Fruit fly (Drosophila melanogaster): ENCODE results near the gene puf.

Gene puf

DNA sequence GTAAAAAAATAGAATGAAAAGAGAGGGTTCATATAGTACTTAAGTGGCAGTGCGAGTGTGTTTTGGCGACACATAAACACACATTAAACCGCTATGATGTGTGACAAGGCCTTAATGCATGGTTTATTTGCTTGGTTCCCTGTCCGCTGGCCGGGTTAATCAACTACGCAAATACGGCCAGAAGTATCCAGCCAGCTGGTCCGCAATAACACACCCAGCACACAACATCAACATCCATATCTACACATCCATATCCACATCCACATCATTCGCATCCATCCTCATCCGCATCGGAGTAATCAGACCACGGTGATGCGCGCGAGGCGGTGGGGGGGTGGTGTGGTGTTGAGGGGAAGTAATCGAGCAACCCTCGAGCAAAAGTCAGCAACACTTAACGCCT lies 43.0 kb downstream of the puf start:
- TF ChIP-seq jim (GFP tag; optimal IDR thresholded peaks at IDR 0.05) (no peak), woc (GFP tag; optimal IDR thresholded peaks at IDR 0.05) (no peak), usp (GFP tag; optimal IDR thresholded peaks at IDR 0.05) (no peak), GATAd (GFP tag; optimal IDR thresholded peaks at IDR 0.05) (no peak), foxo (GFP tag; optimal IDR thresholded peaks at IDR 0.05) (no peak), Myc (optimal IDR thresholded peaks at IDR 0.05) (no peak), sage (GFP tag; optimal IDR thresholded peaks at IDR 0.05) (no peak), Vsx2 (GFP tag; optimal IDR thresholded peaks at IDR 0.05; ENCODE audit: partially characterized antibody) (no peak), Jra (GFP tag; optimal IDR thresholded peaks at IDR 0.05) (no peak), pan (optimal IDR thresholded peaks at IDR 0.05) (no peak), psq (GFP tag; optimal IDR thresholded peaks at IDR 0.05) (no peak), Dfd (GFP tag; optimal IDR thresholded peaks at IDR 0.05) (no peak), brk (GFP tag; optimal IDR thresholded peaks at IDR 0.05) (no peak), Abd-B (GFP tag; optimal IDR thresholded peaks at IDR 0.05) (no peak), Sp1 (GFP tag; optimal IDR thresholded peaks at IDR 0.05) (peak; percentile 10), Rel (GFP tag; optimal IDR thresholded peaks at IDR 0.05) (no peak), Rel (tag; optimal IDR thresholded peaks at IDR 0.05) (peak; percentile 40), h (GFP tag; optimal IDR thresholded peaks at IDR 0.05) (peak; percentile 33), sv (GFP tag; optimal IDR thresholded peaks at IDR 0.05) (no peak), dl (GFP tag; optimal IDR thresholded peaks at IDR 0.05; ENCODE audit: insufficient read depth in 1 of 2, partially characterized antibody in 2 of 2) (no peak)

DNA sequence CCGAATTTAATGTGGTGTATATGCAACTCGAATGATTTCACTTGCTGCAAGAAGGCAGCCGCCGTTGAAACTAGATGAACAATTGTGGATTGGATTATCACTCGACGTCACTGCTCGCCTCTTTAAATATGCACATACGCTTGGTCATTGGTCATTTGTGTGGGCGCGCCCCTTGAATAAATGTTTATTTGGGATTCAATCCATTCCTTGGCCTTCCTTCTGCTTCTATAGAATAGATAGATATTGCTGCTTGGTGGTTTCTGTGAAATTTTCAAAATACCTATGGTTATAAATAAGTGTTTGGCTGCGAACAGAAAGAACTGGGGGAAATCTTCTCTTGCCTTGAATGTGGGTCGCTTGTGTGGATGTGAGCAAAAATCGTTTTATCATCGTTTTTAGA lies 45.7 kb downstream of the puf start:
- TF ChIP-seq sv (GFP tag; optimal IDR thresholded peaks at IDR 0.05) (no peak), Mio (GFP tag; optimal IDR thresholded peaks at IDR 0.05) (no peak), HLH106 (tag; optimal IDR thresholded peaks at IDR 0.05) (no peak), CrebA (GFP tag; optimal IDR thresholded peaks at IDR 0.05; ENCODE audit: borderline replicate concordance) (no peak), brk (GFP tag; optimal IDR thresholded peaks at IDR 0.05) (no peak), lola (GFP tag; optimal IDR thresholded peaks at IDR 0.05) (no peak), OdsH (GFP tag; optimal IDR thresholded peaks at IDR 0.05) (no peak), CG32264 (GFP tag; optimal IDR thresholded peaks at IDR 0.05) (no peak), dl (GFP tag; optimal IDR thresholded peaks at IDR 0.05; ENCODE audit: insufficient read depth in 1 of 2, partially characterized antibody in 2 of 2) (no peak), Abd-B (GFP tag; optimal IDR thresholded peaks at IDR 0.05) (no peak), foxo (GFP tag; optimal IDR thresholded peaks at IDR 0.05) (no peak), Myc (optimal IDR thresholded peaks at IDR 0.05) (no peak), rgr (GFP tag; optimal IDR thresholded peaks at IDR 0.05) (no peak), CG9705 (GFP tag; optimal IDR thresholded peaks at IDR 0.05) (no peak), dmrt93B (GFP tag; optimal IDR thresholded peaks at IDR 0.05) (no peak), Vsx2 (GFP tag; optimal IDR thresholded peaks at IDR 0.05; ENCODE audit: partially characterized antibody) (no peak)

DNA sequence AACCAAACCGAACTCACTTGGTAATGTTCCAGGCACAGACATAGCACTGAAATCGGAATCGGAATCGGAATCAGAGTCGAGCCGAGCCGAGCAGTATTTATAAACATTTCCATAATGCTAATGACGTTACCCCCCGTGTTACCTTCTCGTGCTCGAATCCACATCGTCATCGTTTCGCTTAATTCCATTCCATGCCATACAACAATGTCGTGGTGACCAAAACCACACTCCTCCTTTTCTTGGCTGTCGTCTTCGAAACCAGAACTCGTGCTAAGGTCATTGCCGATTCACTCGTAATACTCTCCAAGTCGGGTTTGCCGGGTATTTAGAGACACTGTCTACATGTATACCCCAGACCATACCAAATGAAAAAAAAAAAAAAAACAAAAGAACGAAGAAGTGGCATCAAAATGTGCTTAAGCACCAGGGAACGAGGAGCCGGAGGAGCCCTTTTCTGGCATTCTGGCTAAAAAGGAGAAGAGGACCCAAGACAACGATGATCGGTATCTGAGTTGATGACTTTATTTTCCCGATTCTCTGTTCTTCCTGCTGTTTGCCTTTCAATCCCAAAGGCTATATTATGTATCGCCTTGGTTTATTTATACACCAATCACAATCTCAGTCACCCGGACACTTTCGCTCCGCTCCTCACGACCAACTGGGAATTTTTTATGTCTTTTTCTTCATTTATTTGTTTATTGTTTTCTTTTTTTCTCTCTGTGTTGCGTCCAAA lies 46.3 kb downstream of the puf start:
- TF ChIP-seq woc (GFP tag; optimal IDR thresholded peaks at IDR 0.05) (peak; percentile 51), Mio (GFP tag; optimal IDR thresholded peaks at IDR 0.05) (no peak), brk (GFP tag; optimal IDR thresholded peaks at IDR 0.05) (peak; percentile 77), ey (GFP tag; optimal IDR thresholded peaks at IDR 0.05) (peak; percentile 30), Dfd (GFP tag; optimal IDR thresholded peaks at IDR 0.05) (no peak), dsf (GFP tag; optimal IDR thresholded peaks at IDR 0.05; ENCODE audit: borderline replicate concordance) (no peak), pan (optimal IDR thresholded peaks at IDR 0.05) (no peak), OdsH (GFP tag; optimal IDR thresholded peaks at IDR 0.05) (peak; percentile 29), Hnf4 (GFP tag; optimal IDR thresholded peaks at IDR 0.05) (peak; percentile 20), rgr (GFP tag; optimal IDR thresholded peaks at IDR 0.05) (peak; percentile 4), fru (GFP tag; optimal IDR thresholded peaks at IDR 0.05) (peak; percentile 60), dmrt93B (GFP tag; optimal IDR thresholded peaks at IDR 0.05) (no peak), foxo (GFP tag; optimal IDR thresholded peaks at IDR 0.05) (peak in 1 of 2 experiments; percentile 1), h (GFP tag; optimal IDR thresholded peaks at IDR 0.05) (peak; percentile 19), Vsx2 (GFP tag; optimal IDR thresholded peaks at IDR 0.05; ENCODE audit: partially characterized antibody) (peak; percentile 50), dl (GFP tag; optimal IDR thresholded peaks at IDR 0.05; ENCODE audit: insufficient read depth in 1 of 2, partially characterized antibody in 2 of 2) (no peak), Rel (GFP tag; optimal IDR thresholded peaks at IDR 0.05) (peak; percentile 70), Rel (tag; optimal IDR thresholded peaks at IDR 0.05) (peak; percentile 22), CrebA (GFP tag; optimal IDR thresholded peaks at IDR 0.05; ENCODE audit: borderline replicate concordance) (peak; percentile 75), Jra (GFP tag; optimal IDR thresholded peaks at IDR 0.05) (no peak), jim (GFP tag; optimal IDR thresholded peaks at IDR 0.05) (peak; percentile 26), sage (GFP tag; optimal IDR thresholded peaks at IDR 0.05) (peak; percentile 26), psq (GFP tag; optimal IDR thresholded peaks at IDR 0.05) (peak; percentile 95)

Data from whole organism, wandering third instar larva.